Worm (Caenorhabditis elegans): Measurements from ENCODE around the gene sri-45.
A peak's percentile ranks its signal among the peaks of the same experiment; 100 is the strongest.

Gene sri-45

ce11 chrII:674116-674515, 12.5 kb upstream of the sri-45 start, which contains the start of gene Y39F10C.3:
Gene Y39F10C.3 (plus strand): TSS chrII:674416.
- no peak for TF ChIP-seq sea-1 (GFP tag; conservative IDR thresholded peaks at IDR 0.05)
- no peak for TF ChIP-seq hnd-1 (tag; optimal IDR thresholded peaks at IDR 0.05)
- TF ChIP-seq F13C5.2 (tag; optimal IDR thresholded peaks at IDR 0.05) = no peak
- TF ChIP-seq tbx-11 (GFP tag; IDR thresholded peaks at IDR 0.05) = no peak
- TF ChIP-seq hmbx-1 (tag; optimal IDR thresholded peaks at IDR 0.05) = no peak
- TF ChIP-seq ceh-36 (tag; optimal IDR thresholded peaks at IDR 0.05) = no peak
- no peak for TF ChIP-seq aly-1 (tag; optimal IDR thresholded peaks at IDR 0.05)
- no peak for TF ChIP-seq ama-1 (optimal IDR thresholded peaks at IDR 0.05)
- no peak for TF ChIP-seq tbx-37 (GFP tag; conservative IDR thresholded peaks at IDR 0.05)
- TF ChIP-seq ets-7 (tag; optimal IDR thresholded peaks at IDR 0.05) = no peak
- TF ChIP-seq ceh-13 (GFP tag; optimal IDR thresholded peaks at IDR 0.05) = no peak
- TF ChIP-seq pes-1 (GFP tag; IDR thresholded peaks at IDR 0.05) = no peak
- TF ChIP-seq B0310.2 (tag; optimal IDR thresholded peaks at IDR 0.05) = no peak
- no peak for TF ChIP-seq hmg-4 (GFP tag; optimal IDR thresholded peaks at IDR 0.05)
- no peak for TF ChIP-seq flt-1 (GFP tag; IDR thresholded peaks at IDR 0.05)

- TF ChIP-seq hmbx-1 (tag; optimal IDR thresholded peaks at IDR 0.05) = no peak
Measured at ce11 chrII:671025-671424, 9.4 kb upstream of the sri-45 start, which contains the start of gene sri-46. Gene sri-46 (minus strand): TSS chrII:671125.

- TF ChIP-seq sea-1 (GFP tag; conservative IDR thresholded peaks at IDR 0.05) = no peak
- no peak for TF ChIP-seq hnd-1 (tag; optimal IDR thresholded peaks at IDR 0.05)
- no peak for TF ChIP-seq B0310.2 (tag; optimal IDR thresholded peaks at IDR 0.05)
- no peak for TF ChIP-seq hmg-4 (GFP tag; optimal IDR thresholded peaks at IDR 0.05)
- no peak for TF ChIP-seq ceh-36 (tag; optimal IDR thresholded peaks at IDR 0.05)
- TF ChIP-seq scrt-1 (GFP tag; IDR thresholded peaks at IDR 0.05) = no peak
- no peak for TF ChIP-seq aly-1 (tag; optimal IDR thresholded peaks at IDR 0.05)
- no peak for TF ChIP-seq pes-1 (GFP tag; IDR thresholded peaks at IDR 0.05)
- no peak for TF ChIP-seq flt-1 (GFP tag; IDR thresholded peaks at IDR 0.05)
- no peak for TF ChIP-seq tbx-37 (GFP tag; conservative IDR thresholded peaks at IDR 0.05)
- TF ChIP-seq tbx-11 (GFP tag; IDR thresholded peaks at IDR 0.05) = no peak
- no peak for TF ChIP-seq ets-7 (tag; optimal IDR thresholded peaks at IDR 0.05)
Measured at ce11 chrII:667864-668263, 6.3 kb upstream of the sri-45 start.

- TF ChIP-seq ceh-13 (GFP tag; optimal IDR thresholded peaks at IDR 0.05) = no peak
- TF ChIP-seq B0310.2 (tag; optimal IDR thresholded peaks at IDR 0.05) = no peak
- TF ChIP-seq scrt-1 (GFP tag; IDR thresholded peaks at IDR 0.05) = no peak
- no peak for TF ChIP-seq ceh-36 (tag; optimal IDR thresholded peaks at IDR 0.05)
- TF ChIP-seq F13C5.2 (tag; optimal IDR thresholded peaks at IDR 0.05) = no peak
- TF ChIP-seq aly-1 (tag; optimal IDR thresholded peaks at IDR 0.05) = no peak
- no peak for TF ChIP-seq hmbx-1 (tag; optimal IDR thresholded peaks at IDR 0.05)
- no peak for TF ChIP-seq pes-1 (GFP tag; IDR thresholded peaks at IDR 0.05)
- TF ChIP-seq tbx-11 (GFP tag; IDR thresholded peaks at IDR 0.05) = no peak
- no peak for TF ChIP-seq tbx-37 (GFP tag; conservative IDR thresholded peaks at IDR 0.05)
- no peak for TF ChIP-seq hmg-4 (GFP tag; optimal IDR thresholded peaks at IDR 0.05)
- TF ChIP-seq ama-1 (optimal IDR thresholded peaks at IDR 0.05) = no peak
- no peak for TF ChIP-seq tra-4 (tag; optimal IDR thresholded peaks at IDR 0.05)
- no peak for TF ChIP-seq sea-1 (GFP tag; conservative IDR thresholded peaks at IDR 0.05)
- no peak for TF ChIP-seq ets-7 (tag; optimal IDR thresholded peaks at IDR 0.05)
Measured at ce11 chrII:658369-658768, 3.2 kb downstream of the sri-45 start, which contains the start of gene sdz-24. Gene sdz-24 (plus strand): TSS chrII:658669.

- peak; percentile 91 for TF ChIP-seq ceh-36 (tag; optimal IDR thresholded peaks at IDR 0.05)
- no peak for TF ChIP-seq pes-1 (GFP tag; IDR thresholded peaks at IDR 0.05)
Measured at ce11 chrII:651324-651723, 10.3 kb downstream of the sri-45 start.

- TF ChIP-seq F13C5.2 (tag; optimal IDR thresholded peaks at IDR 0.05) (peak; percentile 34), hnd-1 (tag; optimal IDR thresholded peaks at IDR 0.05) (no peak)
Measured at ce11 chrII:650321-651005, 11.1 kb downstream of the sri-45 start, which contains the start of the genes K07E8.7 and frpr-14. Gene K07E8.7 (minus strand): TSS chrII:650367. Gene frpr-14 (plus strand): TSS chrII:650955.

ce11 chrII:643733-644132, 17.9 kb downstream of the sri-45 start:
- peak; percentile 73 for TF ChIP-seq ceh-36 (tag; optimal IDR thresholded peaks at IDR 0.05)
- TF ChIP-seq F13C5.2 (tag; optimal IDR thresholded peaks at IDR 0.05) = no peak
- TF ChIP-seq scrt-1 (GFP tag; IDR thresholded peaks at IDR 0.05) = 0 out of 2 replicates have a peak, but pooled peaks have one; percentile 26
- TF ChIP-seq pes-1 (GFP tag; IDR thresholded peaks at IDR 0.05) = no peak
- no peak for TF ChIP-seq hmg-4 (GFP tag; optimal IDR thresholded peaks at IDR 0.05)
- no peak for TF ChIP-seq aly-1 (tag; optimal IDR thresholded peaks at IDR 0.05)

ce11 chrII:639467-639866, 22.1 kb downstream of the sri-45 start, which contains the start of gene K07E8.6:
Gene K07E8.6 (minus strand): TSS chrII:639567.
- TF ChIP-seq pes-1 (GFP tag; IDR thresholded peaks at IDR 0.05) = no peak
- TF ChIP-seq ets-7 (tag; optimal IDR thresholded peaks at IDR 0.05) = no peak
- TF ChIP-seq hmbx-1 (tag; optimal IDR thresholded peaks at IDR 0.05) = no peak
- no peak for TF ChIP-seq scrt-1 (GFP tag; IDR thresholded peaks at IDR 0.05)
- no peak for TF ChIP-seq sea-1 (GFP tag; conservative IDR thresholded peaks at IDR 0.05)
- TF ChIP-seq aly-1 (tag; optimal IDR thresholded peaks at IDR 0.05) = no peak
- no peak for TF ChIP-seq flt-1 (GFP tag; IDR thresholded peaks at IDR 0.05)
- TF ChIP-seq ceh-36 (tag; optimal IDR thresholded peaks at IDR 0.05) = no peak
- no peak for TF ChIP-seq ama-1 (optimal IDR thresholded peaks at IDR 0.05)
- no peak for TF ChIP-seq hnd-1 (tag; optimal IDR thresholded peaks at IDR 0.05)
- TF ChIP-seq tbx-11 (GFP tag; IDR thresholded peaks at IDR 0.05) = no peak
- no peak for TF ChIP-seq ceh-13 (GFP tag; optimal IDR thresholded peaks at IDR 0.05)
- TF ChIP-seq tra-4 (tag; optimal IDR thresholded peaks at IDR 0.05) = no peak
